Fruit fly (Drosophila melanogaster) whole organism, prepupa: ENCODE data around the gene ocn.

Experiments
- CG10631 ChIP-seq: fragments of 200-800 bp; sonication (Bioruptor generic); optimal IDR thresholded peaks from 2 replicates; lab custom pipeline; 2016; ENCODE audit warnings: missing biosample characterization, missing genetic modification characterization
- CG10669 ChIP-seq: fragments of 200-800 bp; sonication (Bioruptor generic); optimal IDR thresholded peaks from 3 replicates; lab custom pipeline; 2018; ENCODE audit warnings: missing biosample characterization, mild to moderate bottlenecking, missing genetic modification characterization, moderate library complexity
- CG11294 ChIP-seq: fragments of 200-800 bp; sonication (Bioruptor generic); IDR thresholded peaks from 2 replicates; pipeline ENCODE4 v1.3.6; 2022; ENCODE audit warnings: missing biosample characterization, missing genetic modification characterization
- CG11762 ChIP-seq: fragments of 200-800 bp; sonication (Bioruptor generic); optimal IDR thresholded peaks from 3 replicates; lab custom pipeline; 2016; ENCODE audit warnings: missing biosample characterization, missing genetic modification characterization; ENCODE audit not compliant: insufficient read depth
- CG11902 ChIP-seq: fragments of 200-800 bp; sonication (Bioruptor generic); optimal IDR thresholded peaks from 3 replicates; lab custom pipeline; 2016; ENCODE audit warnings: missing biosample characterization, missing genetic modification characterization
- CG1621 ChIP-seq: fragments of 200-800 bp; sonication (Bioruptor generic); optimal IDR thresholded peaks from 3 replicates; lab custom pipeline; 2018; ENCODE audit warnings: missing biosample characterization, mild to moderate bottlenecking, missing genetic modification characterization
- CG16779 ChIP-seq: fragments of 200-800 bp; sonication (Bioruptor generic); optimal IDR thresholded peaks from 3 replicates; lab custom pipeline; 2017; ENCODE audit warnings: missing biosample characterization, mild to moderate bottlenecking, missing genetic modification characterization
- CG3032 ChIP-seq: fragments of 200-800 bp; optimal IDR thresholded peaks from 2 replicates; lab custom pipeline; 2019; ENCODE audit warnings: missing biosample characterization, mild to moderate bottlenecking, missing genetic modification characterization, moderate library complexity
- CG31627 ChIP-seq: fragments of 200-800 bp; sonication (Bioruptor generic); optimal IDR thresholded peaks from 3 replicates; lab custom pipeline; 2016; ENCODE audit warnings: missing biosample characterization, missing genetic modification characterization
- CG32006 ChIP-seq: fragments of 200-800 bp; sonication (Bioruptor generic); optimal IDR thresholded peaks from 3 replicates; lab custom pipeline; 2017; ENCODE audit warnings: missing biosample characterization, mild to moderate bottlenecking, missing genetic modification characterization
- CG34406 ChIP-seq: fragments of 200-800 bp; sonication (Bioruptor generic); optimal IDR thresholded peaks from 3 replicates; lab custom pipeline; 2016; ENCODE audit warnings: missing biosample characterization, missing genetic modification characterization
- CG3919 ChIP-seq: fragments of 200-800 bp; sonication (Bioruptor generic); optimal IDR thresholded peaks from 3 replicates; lab custom pipeline; 2016; ENCODE audit warnings: missing biosample characterization, missing genetic modification characterization
- CG4318 ChIP-seq: fragments of 200-800 bp; sonication (Bioruptor generic); optimal IDR thresholded peaks from 3 replicates; lab custom pipeline; 2017; ENCODE audit warnings: missing biosample characterization, mild to moderate bottlenecking, missing genetic modification characterization
- CG6163 ChIP-seq: fragments of 200-800 bp; sonication (Bioruptor generic); IDR thresholded peaks from 3 replicates; pipeline ENCODE4 v1.3.6; 2022; ENCODE audit warnings: missing biosample characterization, missing genetic modification characterization
- CG6276 ChIP-seq: fragments of 200-800 bp; sonication (Bioruptor generic); optimal IDR thresholded peaks from 2 replicates; lab custom pipeline; 2017; ENCODE audit warnings: missing biosample characterization, mild to moderate bottlenecking, missing genetic modification characterization
- CG6792 ChIP-seq: fragments of 200-800 bp; sonication (Bioruptor generic); optimal IDR thresholded peaks from 3 replicates; lab custom pipeline; 2016; ENCODE audit warnings: missing biosample characterization, missing genetic modification characterization
- CG6808 ChIP-seq: fragments of 200-800 bp; sonication (Bioruptor generic); optimal IDR thresholded peaks from 3 replicates; lab custom pipeline; 2017; ENCODE audit warnings: missing biosample characterization, missing genetic modification characterization, mild to moderate bottlenecking, moderate library complexity, missing genetic modification reagents
- CG8119 ChIP-seq: fragments of 200-800 bp; sonication (Bioruptor generic); IDR thresholded peaks from 3 replicates; pipeline ENCODE4 v1.3.6; 2022; ENCODE audit warnings: missing biosample characterization, missing genetic modification characterization
- CG8632 ChIP-seq: fragments of 200-800 bp; sonication (Bioruptor generic); optimal IDR thresholded peaks from 3 replicates; lab custom pipeline; 2016; ENCODE audit warnings: missing biosample characterization, missing genetic modification characterization
- CG9139 ChIP-seq: fragments of 200-800 bp; sonication (Bioruptor generic); optimal IDR thresholded peaks from 3 replicates; lab custom pipeline; 2017; ENCODE audit warnings: missing biosample characterization, mild to moderate bottlenecking, missing genetic modification characterization
- Eip75B ChIP-seq: fragments of 200-800 bp; sonication (Bioruptor generic); optimal IDR thresholded peaks from 3 replicates; lab custom pipeline; 2016; ENCODE audit warnings: missing biosample characterization, missing genetic modification characterization
- Eip78C ChIP-seq: fragments of 200-800 bp; sonication (Bioruptor generic); peaks from one replicate; lab custom pipeline; 2016; ENCODE audit warnings: missing biosample characterization, missing genetic modification characterization
- Eip93F ChIP-seq: fragments of 200-800 bp; sonication (Bioruptor generic); optimal IDR thresholded peaks from 2 replicates; lab custom pipeline; 2016; ENCODE audit warnings: missing biosample characterization, mild to moderate bottlenecking, missing genetic modification characterization
- Ets96B ChIP-seq: fragments of 200-800 bp; optimal IDR thresholded peaks from 2 replicates; lab custom pipeline; 2019; ENCODE audit warnings: missing biosample characterization, mild to moderate bottlenecking, missing genetic modification characterization, moderate library complexity
- Gug ChIP-seq: fragments of 200-800 bp; sonication (Bioruptor generic); IDR thresholded peaks from 2 replicates; pipeline ENCODE4 v1.3.6; 2022; ENCODE audit warnings: missing biosample characterization, missing genetic modification characterization
- Hr4 ChIP-seq: fragments of 200-800 bp; sonication (Bioruptor generic); optimal IDR thresholded peaks from 3 replicates; lab custom pipeline; 2016; ENCODE audit warnings: missing biosample characterization, missing genetic modification characterization
- Lpt ChIP-seq: fragments of 200-800 bp; sonication (Bioruptor generic); optimal IDR thresholded peaks from 3 replicates; lab custom pipeline; 2016; ENCODE audit warnings: missing biosample characterization, missing genetic modification characterization
- Met ChIP-seq: fragments of 200-800 bp; sonication (Bioruptor generic); optimal IDR thresholded peaks from 3 replicates; lab custom pipeline; 2016; ENCODE audit warnings: missing biosample characterization, missing genetic modification characterization
- OdsH ChIP-seq: fragments of 200-800 bp; sonication (Bioruptor generic); optimal IDR thresholded peaks from 3 replicates; lab custom pipeline; 2016; ENCODE audit warnings: missing biosample characterization, missing genetic modification characterization
- Sox102F ChIP-seq: fragments of 200-800 bp; sonication (Bioruptor generic); optimal IDR thresholded peaks from 2 replicates; lab custom pipeline; 2016; ENCODE audit warnings: missing biosample characterization, mild to moderate bottlenecking, missing genetic modification characterization
- Sox15 ChIP-seq: fragments of 200-800 bp; sonication (Bioruptor generic); optimal IDR thresholded peaks from 3 replicates; lab custom pipeline; 2016; ENCODE audit warnings: missing biosample characterization, missing genetic modification characterization
- acj6 ChIP-seq: fragments of 200-800 bp; sonication (Bioruptor generic); optimal IDR thresholded peaks from 3 replicates; lab custom pipeline; 2016; ENCODE audit warnings: missing biosample characterization, missing genetic modification characterization
- cyc ChIP-seq: fragments of 200-800 bp; sonication (Bioruptor generic); optimal IDR thresholded peaks from 3 replicates; lab custom pipeline; 2016; ENCODE audit warnings: missing biosample characterization, missing genetic modification characterization
- dac ChIP-seq: fragments of 200-800 bp; sonication (Bioruptor generic); optimal IDR thresholded peaks from 2 replicates; lab custom pipeline; 2017; ENCODE audit warnings: missing biosample characterization, mild to moderate bottlenecking, missing genetic modification characterization
- dsx ChIP-seq: fragments of 200-800 bp; optimal IDR thresholded peaks from 3 replicates; lab custom pipeline; 2019; ENCODE audit warnings: missing biosample characterization, mild to moderate bottlenecking, missing genetic modification characterization, moderate library complexity; ENCODE audit not compliant: poor library complexity, severe bottlenecking
- esn ChIP-seq: fragments of 200-800 bp; sonication (Bioruptor generic); optimal IDR thresholded peaks from 2 replicates; lab custom pipeline; 2016; ENCODE audit warnings: missing biosample characterization, mild to moderate bottlenecking, missing genetic modification characterization, moderate library complexity
- fd59A ChIP-seq: fragments of 200-800 bp; sonication (Bioruptor generic); optimal IDR thresholded peaks from 2 replicates; lab custom pipeline; 2017; ENCODE audit warnings: missing biosample characterization, mild to moderate bottlenecking, missing genetic modification characterization, missing genetic modification reagents
- fd85E ChIP-seq: fragments of 200-800 bp; sonication (Bioruptor generic); optimal IDR thresholded peaks from 3 replicates; lab custom pipeline; 2016; ENCODE audit warnings: missing biosample characterization, missing genetic modification characterization
- lz ChIP-seq: fragments of 200-800 bp; sonication (Bioruptor generic); optimal IDR thresholded peaks from 3 replicates; lab custom pipeline; 2016; ENCODE audit warnings: missing biosample characterization, missing genetic modification characterization
- net ChIP-seq: fragments of 200-800 bp; sonication (Bioruptor generic); optimal IDR thresholded peaks from 3 replicates; lab custom pipeline; 2016; ENCODE audit warnings: missing biosample characterization, missing genetic modification characterization
- pdm3 ChIP-seq: fragments of 200-800 bp; sonication (Bioruptor generic); optimal IDR thresholded peaks from 3 replicates; lab custom pipeline; 2016; ENCODE audit warnings: missing biosample characterization, missing genetic modification characterization
- spab ChIP-seq: fragments of 200-800 bp; sonication (Bioruptor generic); optimal IDR thresholded peaks from 2 replicates; lab custom pipeline; 2017; ENCODE audit warnings: missing biosample characterization, mild to moderate bottlenecking, missing genetic modification characterization, missing genetic modification reagents
- ss ChIP-seq, 2 experiments: fragments of 200-800 bp; sonication (Bioruptor generic); optimal IDR thresholded peaks; 2 replicates in 1 of 2; 3 replicates in 1 of 2; lab custom pipeline; 2017 to 2018; ENCODE audit warnings: mild to moderate bottlenecking in 2 of 2, missing biosample characterization in 2 of 2, missing genetic modification characterization in 2 of 2, moderate library complexity in 1 of 2
- svp ChIP-seq: fragments of 200-800 bp; sonication (Bioruptor generic); peaks from one replicate; lab custom pipeline; 2016; ENCODE audit warnings: missing biosample characterization, missing genetic modification characterization
- topi ChIP-seq: fragments of 200-800 bp; sonication (Bioruptor generic); optimal IDR thresholded peaks from 3 replicates; lab custom pipeline; 2016; ENCODE audit warnings: missing biosample characterization, missing genetic modification characterization
- vri ChIP-seq: fragments of 200-800 bp; sonication (Bioruptor generic); optimal IDR thresholded peaks from 3 replicates; lab custom pipeline; 2016; ENCODE audit warnings: missing biosample characterization, mild to moderate bottlenecking, missing genetic modification characterization

The ocn gene

DNA sequence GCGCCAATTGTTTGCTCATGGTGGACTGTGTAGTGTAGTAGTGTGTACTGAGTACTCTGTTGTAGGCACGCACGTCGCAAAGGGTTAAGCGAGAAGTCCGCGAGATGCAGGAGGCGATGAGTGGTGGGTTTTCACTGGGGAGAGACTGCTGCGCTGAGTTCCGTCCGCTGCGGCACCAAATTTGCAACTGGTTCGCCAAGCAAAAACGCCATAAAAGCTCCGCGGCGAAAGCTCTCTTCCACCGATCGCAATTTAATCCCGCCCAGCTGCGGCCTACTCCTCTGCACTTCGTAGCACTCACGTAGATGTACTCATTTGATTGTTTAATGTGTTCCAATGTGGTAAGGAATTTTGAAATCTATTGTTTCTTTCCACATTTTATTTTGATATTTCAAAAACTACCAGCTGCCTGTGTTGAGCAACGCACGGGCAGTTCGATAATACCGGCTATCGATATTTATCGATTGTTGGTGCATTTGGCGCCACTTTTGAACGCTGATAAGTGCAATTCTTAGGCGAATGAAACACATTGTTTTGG, 22.5 kb downstream of the ocn start, which contains the start of gene CG7920 (continued):
- TF ChIP-seq Sox15 (no peak), CG8119 (GFP tag; lab: Robert Waterston, UW) (peak; percentile 60; the same call in 2 of the 3 replicates), acj6 (GFP tag; lab: Kevin White, UChicago) (no peak), CG6163 (GFP tag; lab: Robert Waterston, UW) (peak; percentile 61; the same call in 2 of the 3 replicates), cyc (peak; percentile 13), Gug (GFP tag; lab: Robert Waterston, UW) (no peak), dsx (GFP tag; lab: Kevin White, UChicago) (peak; percentile 42), fd59A (GFP tag; lab: Kevin White, UChicago) (no peak), spab (GFP tag; lab: Kevin White, UChicago) (no peak), ss (GFP tag; optimal IDR thresholded peaks at IDR 0.05; lab: Kevin White, UChicago) (peak; percentile 65 to 68), Eip78C (GFP tag; lab: Kevin White, UChicago) (peak; percentile 75), Ets96B (no peak), Lpt (GFP tag; lab: Kevin White, UChicago) (no peak)

DNA sequence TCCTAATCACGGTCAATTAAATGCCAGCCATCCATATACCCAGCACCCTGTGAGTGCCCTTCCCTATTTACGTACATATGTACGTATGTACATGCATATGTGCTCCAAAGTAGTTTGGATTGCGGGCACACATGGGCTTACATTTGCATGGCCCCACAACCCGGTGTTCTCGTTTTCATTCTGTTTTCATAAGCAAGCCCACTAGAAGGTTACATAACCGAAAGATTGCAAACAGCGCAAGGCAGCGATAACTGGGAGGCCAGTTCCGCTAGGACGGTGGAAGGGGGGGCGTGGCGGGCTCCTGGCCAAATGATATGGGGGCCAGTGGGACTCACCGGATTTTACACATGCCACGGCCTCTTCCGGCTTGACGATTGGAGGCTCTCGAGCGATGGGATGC, 23.1 kb downstream of the ocn start:
- TF ChIP-seq Hr4 (GFP tag; lab: Kevin White, UChicago) (no peak), net (no peak), fd85E (GFP tag; lab: Kevin White, UChicago) (no peak), acj6 (GFP tag; lab: Kevin White, UChicago) (no peak), vri (no peak), CG11762 (GFP tag; lab: Kevin White, UChicago) (no peak), CG9139 (no peak), CG11902 (no peak), CG31627 (GFP tag; lab: Kevin White, UChicago) (no peak)

DNA sequence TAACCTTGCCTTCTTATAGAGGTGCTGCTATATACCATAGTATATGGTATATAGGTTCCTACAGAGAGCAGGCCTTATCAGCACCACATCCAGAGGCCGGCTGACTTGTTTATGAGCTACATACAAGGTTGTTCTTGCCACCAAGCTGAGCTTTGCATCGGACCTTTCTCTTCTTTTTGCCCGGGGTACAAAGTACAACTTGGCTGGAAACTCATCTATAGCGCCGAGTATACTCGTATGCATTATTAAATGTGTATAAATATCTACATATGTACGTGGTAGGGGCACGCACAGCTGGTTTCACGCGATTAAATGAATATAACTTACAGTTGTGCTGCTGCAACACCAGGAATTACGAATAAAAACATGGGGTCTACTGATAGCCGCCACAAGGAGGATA, 23.6 kb downstream of the ocn start:
- TF ChIP-seq Eip78C (GFP tag; lab: Kevin White, UChicago) (peak; percentile 71), ss (GFP tag; optimal IDR thresholded peaks at IDR 0.05; lab: Kevin White, UChicago) (peak; percentile 88 to 90), CG11902 (no peak), CG3032 (tag; lab: Kevin White, UChicago) (no peak), CG6792 (GFP tag; lab: Kevin White, UChicago) (no peak), OdsH (no peak), Eip93F (peak; percentile 2), CG10669 (GFP tag; lab: Kevin White, UChicago) (peak; percentile 67), CG8119 (GFP tag; lab: Robert Waterston, UW) (peak; percentile 47; the same call in 2 of the 3 replicates), Sox102F (GFP tag; lab: Kevin White, UChicago) (no peak), cyc (no peak), CG16779 (tag; lab: Kevin White, UChicago) (peak; percentile 75), CG34406 (GFP tag; lab: Kevin White, UChicago) (no peak), CG8632 (no peak), CG3919 (GFP tag; lab: Kevin White, UChicago) (peak; percentile 59), dac (GFP tag; lab: Kevin White, UChicago) (no peak), CG11762 (GFP tag; lab: Kevin White, UChicago) (no peak), CG11294 (GFP tag; lab: Robert Waterston, UW) (no peak), CG6808 (GFP tag; lab: Kevin White, UChicago) (peak; percentile 88), spab (GFP tag; lab: Kevin White, UChicago) (peak; percentile 77), net (peak; percentile 50), CG6276 (GFP tag; lab: Kevin White, UChicago) (peak; percentile 86), fd85E (GFP tag; lab: Kevin White, UChicago) (no peak), svp (GFP tag; lab: Kevin White, UChicago) (peak; percentile 77), lz (GFP tag; lab: Kevin White, UChicago) (no peak), esn (GFP tag; lab: Kevin White, UChicago) (no peak), topi (GFP tag; lab: Kevin White, UChicago) (peak; percentile 36), CG1621 (tag; lab: Kevin White, UChicago) (peak; percentile 49), Eip75B (GFP tag; lab: Kevin White, UChicago) (no peak), CG32006 (GFP tag; lab: Kevin White, UChicago) (no peak), Sox15 (no peak), Met (GFP tag; lab: Kevin White, UChicago) (peak; percentile 7), dsx (GFP tag; lab: Kevin White, UChicago) (peak; percentile 72), acj6 (GFP tag; lab: Kevin White, UChicago) (no peak), CG10631 (GFP tag; lab: Kevin White, UChicago) (no peak), CG4318 (GFP tag; lab: Kevin White, UChicago) (no peak), Ets96B (peak; percentile 46), pdm3 (GFP tag; lab: Kevin White, UChicago) (no peak)
